Fruit fly (Drosophila melanogaster): Measurements from ENCODE around the gene CG11279.
A peak's percentile ranks its signal among the peaks of the same experiment; 100 is the strongest.

The CG11279 gene

dm6 chr3L:13022854-13023560 is 23.8 kb upstream of the CG11279 start, which contains the start of gene RpS12 (continued):
- peak; percentile 61 for TF ChIP-seq Myc (optimal IDR thresholded peaks at IDR 0.05)
- peak; percentile 27 for TF ChIP-seq ey (GFP tag; optimal IDR thresholded peaks at IDR 0.05)
- no peak for TF ChIP-seq GATAd (GFP tag; optimal IDR thresholded peaks at IDR 0.05)
- TF ChIP-seq brk (GFP tag; optimal IDR thresholded peaks at IDR 0.05): peak; percentile 56
- no peak for TF ChIP-seq jim (GFP tag; optimal IDR thresholded peaks at IDR 0.05)
- TF ChIP-seq tai (GFP tag; optimal IDR thresholded peaks at IDR 0.05): peak; percentile 70
- peak; percentile 87 for TF ChIP-seq N (GFP tag; optimal IDR thresholded peaks at IDR 0.05)
- peak; percentile 61 for TF ChIP-seq woc (GFP tag; optimal IDR thresholded peaks at IDR 0.05)
- TF ChIP-seq CrebA (GFP tag; optimal IDR thresholded peaks at IDR 0.05; ENCODE audit: borderline replicate concordance): no peak
- TF ChIP-seq Dfd (GFP tag; optimal IDR thresholded peaks at IDR 0.05): no peak
- peak; percentile 78 for TF ChIP-seq Sp1 (GFP tag; optimal IDR thresholded peaks at IDR 0.05)

- TF ChIP-seq pan (optimal IDR thresholded peaks at IDR 0.05) (no peak), N (GFP tag; optimal IDR thresholded peaks at IDR 0.05) (no peak), Mio (GFP tag; optimal IDR thresholded peaks at IDR 0.05) (no peak), rgr (GFP tag; optimal IDR thresholded peaks at IDR 0.05) (no peak), dsf (GFP tag; optimal IDR thresholded peaks at IDR 0.05; ENCODE audit: borderline replicate concordance) (no peak), Hr78 (GFP tag; optimal IDR thresholded peaks at IDR 0.05) (no peak), HLH106 (tag; optimal IDR thresholded peaks at IDR 0.05) (no peak), Rel (GFP tag; optimal IDR thresholded peaks at IDR 0.05) (no peak), Rel (tag; optimal IDR thresholded peaks at IDR 0.05) (no peak), OdsH (GFP tag; optimal IDR thresholded peaks at IDR 0.05) (no peak), usp (GFP tag; optimal IDR thresholded peaks at IDR 0.05) (no peak), dmrt93B (GFP tag; optimal IDR thresholded peaks at IDR 0.05) (no peak), Abd-B (GFP tag; optimal IDR thresholded peaks at IDR 0.05) (no peak), Hr83 (GFP tag; optimal IDR thresholded peaks at IDR 0.05; ENCODE audit: poor library complexity, severe bottlenecking) (no peak), sage (GFP tag; optimal IDR thresholded peaks at IDR 0.05) (no peak), CrebA (GFP tag; optimal IDR thresholded peaks at IDR 0.05; ENCODE audit: borderline replicate concordance) (no peak), h (GFP tag; optimal IDR thresholded peaks at IDR 0.05) (no peak), GATAd (GFP tag; optimal IDR thresholded peaks at IDR 0.05) (no peak), CG32264 (GFP tag; optimal IDR thresholded peaks at IDR 0.05) (no peak)
Observed at dm6 chr3L:13026337-13026736, 20.4 kb upstream of the CG11279 start, which contains the start of gene Zmynd10. Gene Zmynd10 (minus strand): TSS chr3L:13026437.

dm6 chr3L:13026872-13027271 is 19.9 kb upstream of the CG11279 start:
- TF ChIP-seq ey (GFP tag; optimal IDR thresholded peaks at IDR 0.05) (no peak), Vsx2 (GFP tag; optimal IDR thresholded peaks at IDR 0.05; ENCODE audit: partially characterized antibody) (no peak), psq (GFP tag; optimal IDR thresholded peaks at IDR 0.05) (no peak), br (GFP tag; optimal IDR thresholded peaks at IDR 0.05) (no peak), Abd-B (GFP tag; optimal IDR thresholded peaks at IDR 0.05) (no peak), foxo (GFP tag; optimal IDR thresholded peaks at IDR 0.05) (no peak), CG32264 (GFP tag; optimal IDR thresholded peaks at IDR 0.05) (no peak), jim (GFP tag; optimal IDR thresholded peaks at IDR 0.05) (no peak), usp (GFP tag; optimal IDR thresholded peaks at IDR 0.05) (no peak), fru (GFP tag; optimal IDR thresholded peaks at IDR 0.05) (no peak), Rel (GFP tag; optimal IDR thresholded peaks at IDR 0.05) (no peak), Rel (tag; optimal IDR thresholded peaks at IDR 0.05) (no peak), dsf (GFP tag; optimal IDR thresholded peaks at IDR 0.05; ENCODE audit: borderline replicate concordance) (no peak), tai (GFP tag; optimal IDR thresholded peaks at IDR 0.05) (no peak)

- TF ChIP-seq rgr (GFP tag; optimal IDR thresholded peaks at IDR 0.05): no peak
- no peak for TF ChIP-seq Hr78 (GFP tag; optimal IDR thresholded peaks at IDR 0.05)
- TF ChIP-seq Dif (GFP tag; optimal IDR thresholded peaks at IDR 0.05; ENCODE audit: partially characterized antibody): no peak
- TF ChIP-seq GATAd (GFP tag; optimal IDR thresholded peaks at IDR 0.05): no peak
- TF ChIP-seq HLH106 (tag; optimal IDR thresholded peaks at IDR 0.05): no peak
- TF ChIP-seq sv (GFP tag; optimal IDR thresholded peaks at IDR 0.05): no peak
- no peak for TF ChIP-seq Hnf4 (GFP tag; optimal IDR thresholded peaks at IDR 0.05)
- no peak for TF ChIP-seq tai (GFP tag; optimal IDR thresholded peaks at IDR 0.05)
- TF ChIP-seq OdsH (GFP tag; optimal IDR thresholded peaks at IDR 0.05): no peak
Observed at dm6 chr3L:13027333-13027732, 19.4 kb upstream of the CG11279 start.
